Worm (Caenorhabditis elegans): ENCODE results near the gene F49F1.11.

DNA sequence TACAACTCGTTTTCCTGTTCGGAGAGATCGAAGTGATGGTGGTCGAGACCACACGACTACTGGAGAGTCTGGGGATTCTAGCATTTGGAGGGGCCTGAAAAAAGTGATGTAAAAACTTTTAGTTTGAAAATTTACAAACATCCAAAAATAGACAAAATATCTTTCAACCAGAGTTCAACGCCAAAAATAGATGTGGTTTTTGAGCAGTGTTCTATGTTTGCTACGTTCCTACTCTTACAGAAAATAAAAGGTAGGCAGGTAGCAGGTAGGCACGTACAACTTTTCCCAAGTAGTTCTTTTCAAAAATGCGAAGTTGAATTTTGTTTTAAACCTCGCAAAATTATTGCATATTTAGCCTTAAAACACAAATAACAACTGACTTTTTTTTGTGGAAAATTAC is 28.8 kb downstream of the F49F1.11 start, which contains the start of gene F49F1.14:
- TF ChIP-seq ets-4 (GFP tag; optimal IDR thresholded peaks at IDR 0.05) (no peak), T26A5.8 (tag; optimal IDR thresholded peaks at IDR 0.05) (no peak), pha-4 (tag; optimal IDR thresholded peaks at IDR 0.05) (no peak), snpc-4 (GFP tag; optimal IDR thresholded peaks at IDR 0.05) (no peak), snpc-4 (tag; optimal IDR thresholded peaks at IDR 0.05) (no peak), F23B12.7 (tag; optimal IDR thresholded peaks at IDR 0.05; ENCODE audit: insufficient read depth) (no peak)

Data from whole organism, young adult.